Worm (Caenorhabditis elegans) whole organism, young adult: ENCODE measurements around the gene R04F11.2.
A peak's percentile ranks its signal among the peaks of the same experiment; 100 is the strongest.

Experiments used
- B0261.1 ChIP-seq: sonication (generic microtip); optimal IDR thresholded peaks from 2 replicates; lab custom pipeline; 2016; ENCODE audit warnings: mild to moderate bottlenecking, missing genetic modification characterization, moderate library complexity, missing compliant biosample characterization
- B0336.3 ChIP-seq: fragments of 200-800 bp; sonication (Bioruptor generic); IDR thresholded peaks from 2 replicates; pipeline ENCODE4 v1.3.6; 2022; ENCODE audit warnings: missing genetic modification characterization, missing compliant biosample characterization
- C17E4.6 ChIP-seq: fragments of 200-800 bp; sonication (Bioruptor generic); IDR thresholded peaks from 2 replicates; pipeline ENCODE4 v1.3.6; 2022; ENCODE audit warnings: missing genetic modification reagents, missing genetic modification characterization, missing compliant biosample characterization
- F10E7.11 ChIP-seq: sonication (generic microtip); optimal IDR thresholded peaks from 2 replicates; lab custom pipeline; 2017; ENCODE audit warnings: mild to moderate bottlenecking, missing genetic modification characterization, moderate library complexity, missing compliant biosample characterization
- F23B12.7 ChIP-seq: sonication (generic microtip); optimal IDR thresholded peaks from 2 replicates; lab custom pipeline; 2017; ENCODE audit warnings: missing genetic modification characterization, mild to moderate bottlenecking, missing compliant biosample characterization, antibody characterized with exemption, moderate library complexity; ENCODE audit not compliant: insufficient read depth
- F39B2.1 ChIP-seq: fragments of 200-800 bp; sonication (Bioruptor generic); IDR thresholded peaks from 2 replicates; pipeline ENCODE4 v1.3.6; 2022; ENCODE audit warnings: missing genetic modification reagents, missing genetic modification characterization, missing compliant biosample characterization
- F49E8.2 ChIP-seq: sonication (generic microtip); optimal IDR thresholded peaks from 3 replicates; lab custom pipeline; 2017; ENCODE audit warnings: missing genetic modification characterization, mild to moderate bottlenecking, missing compliant biosample characterization, antibody characterized with exemption, moderate library complexity; ENCODE audit not compliant: insufficient read depth
- F52B5.7 ChIP-seq: sonication (generic microtip); optimal IDR thresholded peaks from 2 replicates; lab custom pipeline; 2016; ENCODE audit warnings: mild to moderate bottlenecking, missing genetic modification characterization, missing compliant biosample characterization
- F55B11.4 ChIP-seq: sonication (generic microtip); optimal IDR thresholded peaks from 2 replicates; lab custom pipeline; 2016; ENCODE audit warnings: missing compliant biosample characterization, missing genetic modification characterization, borderline replicate concordance; ENCODE audit not compliant: insufficient read depth
- F57C9.4 ChIP-seq: sonication (generic microtip); optimal IDR thresholded peaks from 2 replicates; lab custom pipeline; 2017; ENCODE audit warnings: mild to moderate bottlenecking, missing genetic modification characterization, missing compliant biosample characterization
- K12H6.12 ChIP-seq: fragments of 200-800 bp; sonication (Bioruptor generic); optimal IDR thresholded peaks from 2 replicates; lab custom pipeline; 2018; ENCODE audit warnings: mild to moderate bottlenecking, missing genetic modification characterization, missing compliant biosample characterization
- Y53G8AR.9 ChIP-seq: fragments of 200-800 bp; sonication (Bioruptor generic); conservative IDR thresholded peaks from 2 replicates; pipeline ENCODE4 v1.3.6; 2022; ENCODE audit warnings: missing genetic modification reagents, missing genetic modification characterization, missing compliant biosample characterization
- ZK185.1 ChIP-seq: sonication (generic microtip); optimal IDR thresholded peaks from 2 replicates; lab custom pipeline; 2016; ENCODE audit warnings: mild to moderate bottlenecking, missing genetic modification characterization, missing compliant biosample characterization; ENCODE audit not compliant: poor library complexity, severe bottlenecking
- ama-1 ChIP-seq, 3 experiments: fragments of 150-350 bp in 1 of 3; sonication (generic microtip) in 2 of 3; optimal IDR thresholded peaks; 2 replicates each; lab custom pipeline; 2014 to 2018; ENCODE audit warnings: missing biosample characterization in 2 of 3, missing genetic modification characterization in 2 of 3, missing genetic modification reagents in 2 of 3
- aptf-2 ChIP-seq: fragments of 200-800 bp; sonication (Bioruptor generic); conservative IDR thresholded peaks from 2 replicates; pipeline ENCODE4 v1.3.6; 2022; ENCODE audit warnings: missing genetic modification reagents, missing genetic modification characterization, missing compliant biosample characterization
- aptf-3 ChIP-seq: fragments of 200-800 bp; sonication (Bioruptor generic); IDR thresholded peaks from 2 replicates; pipeline ENCODE4 v1.3.6; 2022; ENCODE audit warnings: missing genetic modification characterization, missing compliant biosample characterization
- attf-3 ChIP-seq: fragments of 200-800 bp; sonication (Bioruptor generic); conservative IDR thresholded peaks from 2 replicates; pipeline ENCODE4 v1.3.6; 2022; ENCODE audit warnings: missing genetic modification reagents, missing genetic modification characterization, missing compliant biosample characterization
- attf-5 ChIP-seq: fragments of 200-800 bp; sonication (Bioruptor generic); optimal IDR thresholded peaks from 2 replicates; lab custom pipeline; 2018; ENCODE audit warnings: mild to moderate bottlenecking, missing genetic modification characterization, missing compliant biosample characterization
- bed-1 ChIP-seq: fragments of 200-800 bp; sonication (Bioruptor generic); IDR thresholded peaks from 2 replicates; pipeline ENCODE4 v1.3.6; 2022; ENCODE audit warnings: missing genetic modification reagents, missing genetic modification characterization, missing compliant biosample characterization
- bed-2 ChIP-seq: fragments of 200-800 bp; sonication (Bioruptor generic); IDR thresholded peaks from 2 replicates; pipeline ENCODE4 v1.3.6; 2022; ENCODE audit warnings: missing genetic modification reagents, missing genetic modification characterization, missing compliant biosample characterization
- cebp-1 ChIP-seq, 2 experiments: fragments of 200-800 bp in 1 of 2; sonication (Bioruptor generic) in 1 of 2; sonication (generic microtip) in 1 of 2; IDR thresholded peaks in 1 of 2; optimal IDR thresholded peaks in 1 of 2; 2 replicates each; pipeline versions ENCODE4 v1.3.6 to Lab custom; 2017 to 2022; ENCODE audit warnings: missing compliant biosample characterization in 2 of 2, missing genetic modification characterization in 2 of 2, mild to moderate bottlenecking in 1 of 2, missing genetic modification reagents in 1 of 2, moderate library complexity in 1 of 2
- cebp-2 ChIP-seq: fragments of 200-800 bp; sonication (Bioruptor generic); IDR thresholded peaks from 2 replicates; pipeline ENCODE4 v1.3.6; 2022; ENCODE audit warnings: missing genetic modification characterization, missing compliant biosample characterization
- ceh-27 ChIP-seq: fragments of 200-800 bp; sonication (Bioruptor generic); optimal IDR thresholded peaks from 2 replicates; lab custom pipeline; 2018; ENCODE audit warnings: mild to moderate bottlenecking, missing genetic modification characterization, moderate library complexity, missing compliant biosample characterization
- ceh-79 ChIP-seq: sonication (generic microtip); optimal IDR thresholded peaks from 2 replicates; lab custom pipeline; 2017; ENCODE audit warnings: mild to moderate bottlenecking, missing genetic modification characterization, missing compliant biosample characterization
- ceh-91 ChIP-seq: fragments of 200-800 bp; sonication (Bioruptor generic); IDR thresholded peaks from 2 replicates; pipeline ENCODE4 v1.3.6; 2022; ENCODE audit warnings: missing genetic modification reagents, missing genetic modification characterization, missing compliant biosample characterization
- die-1 ChIP-seq: sonication (generic microtip); optimal IDR thresholded peaks from 2 replicates; lab custom pipeline; 2016; ENCODE audit warnings: missing genotype, mild to moderate bottlenecking, missing genetic modification characterization, missing compliant biosample characterization
- dox-1 ChIP-seq: fragments of 200-800 bp; sonication (Bioruptor generic); IDR thresholded peaks from 2 replicates; pipeline ENCODE4 v1.3.6; 2022; ENCODE audit warnings: missing genetic modification reagents, missing genetic modification characterization, missing compliant biosample characterization
- dpff-1 ChIP-seq: sonication (generic microtip); optimal IDR thresholded peaks from 2 replicates; lab custom pipeline; 2017; ENCODE audit warnings: mild to moderate bottlenecking, missing genetic modification characterization, missing compliant biosample characterization
- fkh-3 ChIP-seq: sonication (generic microtip); optimal IDR thresholded peaks from 2 replicates; lab custom pipeline; 2016; ENCODE audit warnings: mild to moderate bottlenecking, missing genetic modification characterization, missing compliant biosample characterization
- gei-17 ChIP-seq: fragments of 200-800 bp; sonication (Bioruptor generic); optimal IDR thresholded peaks from 2 replicates; lab custom pipeline; 2018; ENCODE audit warnings: mild to moderate bottlenecking, missing genetic modification characterization, missing compliant biosample characterization
- hlh-26 ChIP-seq: fragments of 200-800 bp; sonication (Bioruptor generic); conservative IDR thresholded peaks from 2 replicates; pipeline ENCODE4 v1.3.6; 2022; ENCODE audit warnings: missing genetic modification reagents, missing genetic modification characterization, missing compliant biosample characterization
- hsf-1 ChIP-seq: fragments of 200-800 bp; sonication (Bioruptor generic); IDR thresholded peaks from 2 replicates; pipeline ENCODE4 v1.3.6; 2022; ENCODE audit warnings: missing genetic modification reagents, missing genetic modification characterization, missing compliant biosample characterization
- lin-26 ChIP-seq: fragments of 200-800 bp; sonication (Bioruptor generic); IDR thresholded peaks from 2 replicates; pipeline ENCODE4 v1.3.6; 2022; ENCODE audit warnings: missing genetic modification reagents, missing genetic modification characterization, missing compliant biosample characterization
- lin-54 ChIP-seq: fragments of 200-800 bp; sonication (Bioruptor generic); optimal IDR thresholded peaks from 2 replicates; lab custom pipeline; 2018; ENCODE audit warnings: mild to moderate bottlenecking, missing genetic modification characterization, missing compliant biosample characterization
- lsy-27 ChIP-seq: sonication (generic microtip); optimal IDR thresholded peaks from 2 replicates; lab custom pipeline; 2017; ENCODE audit warnings: missing genetic modification characterization, mild to moderate bottlenecking, missing compliant biosample characterization, antibody characterized with exemption, missing genotype, borderline replicate concordance; ENCODE audit not compliant: insufficient read depth
- madf-10 ChIP-seq: sonication (generic microtip); optimal IDR thresholded peaks from 2 replicates; lab custom pipeline; 2016; ENCODE audit warnings: mild to moderate bottlenecking, missing genetic modification characterization, missing compliant biosample characterization
- madf-6 ChIP-seq: fragments of 200-800 bp; sonication (Bioruptor generic); IDR thresholded peaks from 2 replicates; pipeline ENCODE4 v1.3.6; 2022; ENCODE audit warnings: missing genetic modification reagents, missing genetic modification characterization, missing compliant biosample characterization
- mxl-1 ChIP-seq: sonication (generic microtip); optimal IDR thresholded peaks from 2 replicates; lab custom pipeline; 2016; ENCODE audit warnings: missing genetic modification characterization, missing compliant biosample characterization
- nfyb-1 ChIP-seq: fragments of 200-800 bp; sonication (Bioruptor generic); IDR thresholded peaks from 2 replicates; pipeline ENCODE4 v1.3.6; 2022; ENCODE audit warnings: missing genetic modification reagents, missing genetic modification characterization, missing compliant biosample characterization
- nhr-179 ChIP-seq: sonication (generic microtip); optimal IDR thresholded peaks from 2 replicates; lab custom pipeline; 2016; ENCODE audit warnings: mild to moderate bottlenecking, missing genetic modification characterization, missing compliant biosample characterization
- pbrm-1 ChIP-seq: fragments of 200-800 bp; sonication (Bioruptor generic); IDR thresholded peaks from 2 replicates; pipeline ENCODE4 v1.3.6; 2022; ENCODE audit warnings: missing genetic modification reagents, missing genetic modification characterization, missing compliant biosample characterization
- tbx-9 ChIP-seq: sonication (generic microtip); optimal IDR thresholded peaks from 2 replicates; lab custom pipeline; 2016; ENCODE audit warnings: borderline replicate concordance, missing genetic modification characterization, inconsistent platforms, missing compliant biosample characterization
- zim-3 ChIP-seq: sonication (generic microtip); optimal IDR thresholded peaks from 2 replicates; lab custom pipeline; 2017; ENCODE audit warnings: mild to moderate bottlenecking, missing genetic modification characterization, moderate library complexity, missing compliant biosample characterization
- ztf-3 ChIP-seq: fragments of 200-800 bp; sonication (Bioruptor generic); optimal IDR thresholded peaks from 2 replicates; lab custom pipeline; 2018; ENCODE audit warnings: mild to moderate bottlenecking, missing genetic modification characterization, missing compliant biosample characterization

R04F11.2 gene

ce11 chrV:12317080-12317479 lies 1.1 kb upstream of the R04F11.2 start, which contains the start of gene R04F11.3:
Gene R04F11.3, minus strand, starts transcription at chrV:12317180.
- TF ChIP-seq attf-5 (GFP tag; lab: Kevin White, UChicago) (no peak), hsf-1 (GFP tag; lab: Robert Waterston, UW) (no peak), dox-1 (GFP tag; lab: Robert Waterston, UW) (no peak), die-1 (tag; lab: Kevin White, UChicago) (no peak), bed-2 (GFP tag; lab: Robert Waterston, UW) (no peak), K12H6.12 (tag; lab: Kevin White, UChicago) (no peak), hlh-26 (GFP tag; lab: Robert Waterston, UW) (no peak), nfyb-1 (GFP tag; lab: Robert Waterston, UW) (no peak), madf-10 (tag; lab: Kevin White, UChicago) (no peak), ZK185.1 (tag; lab: Kevin White, UChicago) (no peak), gei-17 (GFP tag; lab: Kevin White, UChicago) (no peak), lsy-27 (tag; lab: Kevin White, UChicago) (no peak), F57C9.4 (no peak), bed-1 (GFP tag; lab: Robert Waterston, UW) (no peak), aptf-3 (GFP tag; lab: Robert Waterston, UW) (no peak), ztf-3 (GFP tag; lab: Kevin White, UChicago) (no peak), pbrm-1 (GFP tag; lab: Robert Waterston, UW) (no peak), F52B5.7 (tag; lab: Kevin White, UChicago) (no peak), aptf-2 (no peak)

- no peak for TF ChIP-seq cebp-2 (GFP tag; lab: Robert Waterston, UW)
- no peak for TF ChIP-seq fkh-3 (tag; lab: Kevin White, UChicago)
- TF ChIP-seq hlh-26 (GFP tag; lab: Robert Waterston, UW), result no peak
- TF ChIP-seq ceh-79 (tag; lab: Kevin White, UChicago), result no peak
- TF ChIP-seq B0261.1 (tag; lab: Kevin White, UChicago), result peak; percentile 7
- TF ChIP-seq lin-54 (GFP tag; lab: Kevin White, UChicago), result no peak
- TF ChIP-seq pbrm-1 (GFP tag; lab: Robert Waterston, UW), result 0 out of 2 replicates have a peak, but pooled peaks have one; percentile 19
- TF ChIP-seq ceh-91 (GFP tag; lab: Robert Waterston, UW), result no peak
- peak; percentile 12 for TF ChIP-seq zim-3 (tag; lab: Kevin White, UChicago)
- peak; percentile 20; the same call in 1 of the 2 replicates for TF ChIP-seq Y53G8AR.9 (GFP tag; lab: Robert Waterston, UW)
- TF ChIP-seq ztf-3 (GFP tag; lab: Kevin White, UChicago), result peak; percentile 37
- TF ChIP-seq attf-3, result 0 out of 2 replicates have a peak, but pooled peaks have one; percentile 17
- peak; percentile 20 for TF ChIP-seq F52B5.7 (tag; lab: Kevin White, UChicago)
- no peak for TF ChIP-seq F23B12.7 (tag; lab: Kevin White, UChicago)
- no peak for TF ChIP-seq F39B2.1 (GFP tag; lab: Robert Waterston, UW)
- TF ChIP-seq F55B11.4 (tag; lab: Kevin White, UChicago), result no peak
- no peak for TF ChIP-seq lin-26
- TF ChIP-seq C17E4.6 (GFP tag; lab: Robert Waterston, UW), result no peak
- no peak for TF ChIP-seq nhr-179
- TF ChIP-seq F49E8.2 (tag; lab: Kevin White, UChicago), result peak; percentile 8
- peak; percentile 16; the same call in 1 of the 2 replicates for TF ChIP-seq B0336.3 (GFP tag; lab: Robert Waterston, UW)
- TF ChIP-seq die-1 (tag; lab: Kevin White, UChicago), result no peak
- TF ChIP-seq madf-6 (GFP tag; lab: Robert Waterston, UW), result peak; percentile 56
- TF ChIP-seq dpff-1, result peak; percentile 57
- no peak for TF ChIP-seq K12H6.12 (tag; lab: Kevin White, UChicago)
- no peak for TF ChIP-seq tbx-9 (tag; lab: Kevin White, UChicago)
- no peak for TF ChIP-seq ama-1 (optimal IDR thresholded peaks at IDR 0.05; lab: Kevin White, UChicago)
- no peak for TF ChIP-seq ama-1 (GFP tag; optimal IDR thresholded peaks at IDR 0.05; lab: Kevin White, UChicago)
- peak; percentile 42 for TF ChIP-seq F10E7.11
- no peak for TF ChIP-seq mxl-1 (tag; lab: Kevin White, UChicago)
- TF ChIP-seq ZK185.1 (tag; lab: Kevin White, UChicago), result peak; percentile 16
- no peak for TF ChIP-seq cebp-1 (GFP tag; IDR thresholded peaks at IDR 0.05; lab: Robert Waterston, UW)
- TF ChIP-seq cebp-1 (tag; optimal IDR thresholded peaks at IDR 0.05; lab: Kevin White, UChicago), result peak; percentile 21
- TF ChIP-seq ceh-27 (GFP tag; lab: Kevin White, UChicago), result no peak
Observed at ce11 chrV:12320274-12320839, 2.2 kb downstream of the R04F11.2 start.
